Worm (Caenorhabditis elegans) whole organism, L4/young adult: ENCODE measurements around the gene oac-15.

Source experiments
- W03F9.2 ChIP-seq: fragments of 150-350 bp; optimal IDR thresholded peaks from 2 replicates; lab custom pipeline; 2014; ENCODE audit warnings: missing biosample characterization, missing genetic modification characterization
- dao-5 ChIP-seq: sonication (generic microtip); optimal IDR thresholded peaks from 2 replicates; lab custom pipeline; 2016; ENCODE audit warnings: missing genotype, missing genetic modification characterization, moderate library complexity, missing compliant biosample characterization
- him-1 ChIP-seq: sonication (generic microtip); optimal IDR thresholded peaks from 2 replicates; lab custom pipeline; 2016; ENCODE audit warnings: missing genotype, missing genetic modification reagents, missing genetic modification characterization, missing compliant biosample characterization

DNA sequence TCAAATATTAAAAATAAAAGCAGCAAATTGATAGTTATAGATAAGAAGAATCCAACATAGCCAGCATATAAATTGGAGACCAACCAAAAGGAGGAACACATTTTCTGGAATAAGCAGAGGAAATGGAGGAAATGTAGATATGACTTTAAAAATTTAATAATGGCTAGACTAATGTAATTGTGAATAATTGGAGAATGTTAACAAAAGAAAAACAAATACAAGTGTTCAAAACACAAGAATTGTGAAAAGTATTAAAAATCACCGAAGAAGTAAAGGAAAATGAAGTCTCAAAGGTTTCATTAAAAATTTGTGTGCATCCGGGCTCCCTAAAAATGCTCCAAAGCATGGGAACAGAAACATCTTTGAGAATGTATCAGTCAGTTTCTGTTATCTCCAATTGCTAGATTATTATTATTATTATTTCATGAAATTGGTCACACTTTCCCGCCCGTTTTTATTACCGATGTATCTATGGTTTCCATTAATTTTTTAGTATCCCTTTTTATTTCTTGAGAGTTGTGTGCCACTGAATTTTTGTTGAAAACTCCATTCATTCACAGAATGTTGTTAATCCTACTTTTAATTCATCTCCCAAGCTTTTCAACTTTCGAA is 47.5 kb downstream of the oac-15 start, which contains the start of the genes str-109 and F10A3.11:
- no peak for TF ChIP-seq dao-5 (tag; lab: Kevin White, UChicago)
- no peak for TF ChIP-seq him-1 (tag; lab: Kevin White, UChicago)
- no peak for TF ChIP-seq W03F9.2 (tag; lab: Kevin White, UChicago)
